Fruit fly (Drosophila melanogaster) whole organism, embryonic: Measurements from ENCODE around the gene lectin-37Da.

Experiments used
- Asciz ChIP-seq: fragments of 200-800 bp; sonication (Bioruptor generic); optimal IDR thresholded peaks from 2 replicates; lab custom pipeline; 2017; ENCODE audit warnings: missing biosample characterization, mild to moderate bottlenecking, missing genetic modification characterization, missing genetic modification reagents
- Atf3 ChIP-seq: fragments of 200-800 bp; sonication (Bioruptor generic); optimal IDR thresholded peaks from 3 replicates; lab custom pipeline; 2016; ENCODE audit warnings: missing biosample characterization, missing genetic modification characterization
- CG10979 ChIP-seq: fragments of 200-800 bp; sonication (Bioruptor generic); optimal IDR thresholded peaks from 2 replicates; lab custom pipeline; 2018; ENCODE audit warnings: missing biosample characterization, mild to moderate bottlenecking, missing genetic modification characterization, moderate library complexity
- CG11504 ChIP-seq: fragments of 200-800 bp; sonication (Bioruptor generic); optimal IDR thresholded peaks from 3 replicates; lab custom pipeline; 2019; ENCODE audit warnings: missing biosample characterization, mild to moderate bottlenecking, missing genetic modification characterization, moderate library complexity
- CG14014 ChIP-seq: fragments of 200-800 bp; sonication (Bioruptor generic); IDR thresholded peaks from 2 replicates; pipeline ENCODE4 v1.3.6; 2022; ENCODE audit warnings: missing biosample characterization, missing genetic modification characterization
- CG14441 ChIP-seq: fragments of 200-800 bp; sonication (Bioruptor generic); IDR thresholded peaks from 2 replicates; pipeline ENCODE4 v1.3.6; 2022; ENCODE audit warnings: missing biosample characterization, missing genetic modification characterization
- CG15514 ChIP-seq: fragments of 200-800 bp; sonication (Bioruptor generic); optimal IDR thresholded peaks from 3 replicates; lab custom pipeline; 2017; ENCODE audit warnings: missing biosample characterization, missing genetic modification characterization, mild to moderate bottlenecking, moderate library complexity, missing genetic modification reagents
- CG15696 ChIP-seq: fragments of 200-800 bp; sonication (Bioruptor generic); optimal IDR thresholded peaks from 2 replicates; lab custom pipeline; 2019; ENCODE audit warnings: missing biosample characterization, mild to moderate bottlenecking, missing genetic modification characterization, moderate library complexity
- CG17802 ChIP-seq: fragments of 200-800 bp; sonication (Bioruptor generic); optimal IDR thresholded peaks from 2 replicates; lab custom pipeline; 2018; ENCODE audit warnings: missing biosample characterization, mild to moderate bottlenecking, missing genetic modification characterization, moderate library complexity
- CG17829 ChIP-seq: fragments of 200-800 bp; optimal IDR thresholded peaks from 2 replicates; lab custom pipeline; 2019; ENCODE audit warnings: missing biosample characterization, mild to moderate bottlenecking, missing genetic modification characterization, moderate library complexity
- CG18476 ChIP-seq: fragments of 200-800 bp; sonication (Bioruptor generic); optimal IDR thresholded peaks from 2 replicates; lab custom pipeline; 2016; ENCODE audit warnings: missing biosample characterization, mild to moderate bottlenecking, missing genetic modification characterization
- CG18619 ChIP-seq: fragments of 200-800 bp; sonication (Bioruptor generic); optimal IDR thresholded peaks from 3 replicates; lab custom pipeline; 2017; ENCODE audit warnings: missing biosample characterization, mild to moderate bottlenecking, missing genetic modification characterization
- CG5953 ChIP-seq: fragments of 200-800 bp; sonication (Bioruptor generic); IDR thresholded peaks from 2 replicates; pipeline ENCODE4 v1.3.6; 2022; ENCODE audit warnings: missing biosample characterization, missing genetic modification characterization
- CG6254 ChIP-seq: fragments of 200-800 bp; sonication (Bioruptor generic); optimal IDR thresholded peaks from 3 replicates; lab custom pipeline; 2017; ENCODE audit warnings: mild to moderate bottlenecking, missing biosample characterization, missing genetic modification reagents, missing genetic modification characterization
- CG6683 ChIP-seq: fragments of 200-800 bp; sonication (Bioruptor generic); optimal IDR thresholded peaks from 2 replicates; lab custom pipeline; 2017; ENCODE audit warnings: missing biosample characterization, mild to moderate bottlenecking, missing genetic modification characterization, missing genetic modification reagents
- CG8089 ChIP-seq: fragments of 200-800 bp; sonication (Bioruptor generic); optimal IDR thresholded peaks from 3 replicates; lab custom pipeline; 2016; ENCODE audit warnings: missing biosample characterization, missing genetic modification characterization
- CG9817 ChIP-seq: fragments of 200-800 bp; sonication (Bioruptor generic); optimal IDR thresholded peaks from 2 replicates; lab custom pipeline; 2018; ENCODE audit warnings: missing biosample characterization, mild to moderate bottlenecking, missing genetic modification characterization, moderate library complexity
- CoRest ChIP-seq: fragments of 200-800 bp; sonication (Bioruptor generic); optimal IDR thresholded peaks from 3 replicates; lab custom pipeline; 2018; ENCODE audit warnings: missing biosample characterization, mild to moderate bottlenecking, missing genetic modification characterization, moderate library complexity
- Elba2 ChIP-seq: fragments of 200-800 bp; sonication (Bioruptor generic); optimal IDR thresholded peaks from 3 replicates; lab custom pipeline; 2016; ENCODE audit warnings: missing biosample characterization, missing genetic modification characterization
- Hand ChIP-seq: fragments of 200-800 bp; sonication (Bioruptor generic); optimal IDR thresholded peaks from 2 replicates; lab custom pipeline; 2017; ENCODE audit warnings: mild to moderate bottlenecking, missing biosample characterization, missing genetic modification reagents, missing genetic modification characterization
- Hey ChIP-seq: fragments of 200-800 bp; sonication (Bioruptor generic); optimal IDR thresholded peaks from 3 replicates; lab custom pipeline; 2018; ENCODE audit warnings: missing biosample characterization, mild to moderate bottlenecking, missing genetic modification characterization
- Hmr ChIP-seq: fragments of 200-800 bp; sonication (Bioruptor generic); optimal IDR thresholded peaks from 3 replicates; lab custom pipeline; 2017; ENCODE audit warnings: mild to moderate bottlenecking, missing biosample characterization, missing genetic modification reagents, missing genetic modification characterization
- Hsf ChIP-seq: fragments of 200-800 bp; sonication (Bioruptor generic); optimal IDR thresholded peaks from 3 replicates; lab custom pipeline; 2016; ENCODE audit warnings: missing biosample characterization, missing genetic modification characterization
- MTF-1 ChIP-seq: fragments of 200-800 bp; sonication (Bioruptor generic); optimal IDR thresholded peaks from 2 replicates; lab custom pipeline; 2018; ENCODE audit warnings: missing biosample characterization, mild to moderate bottlenecking, missing genetic modification characterization, borderline replicate concordance
- Rfx ChIP-seq: fragments of 200-800 bp; sonication (Bioruptor generic); IDR thresholded peaks from 2 replicates; pipeline ENCODE4 v1.3.6; 2022; ENCODE audit warnings: missing biosample characterization, missing genetic modification characterization
- Sry-β ChIP-seq: fragments of 200-800 bp; sonication (Bioruptor generic); optimal IDR thresholded peaks from 2 replicates; lab custom pipeline; 2018; ENCODE audit warnings: missing biosample characterization, mild to moderate bottlenecking, missing genetic modification characterization, moderate library complexity
- Ssrp ChIP-seq: fragments of 200-800 bp; sonication (Bioruptor generic); optimal IDR thresholded peaks from 2 replicates; lab custom pipeline; 2018; ENCODE audit warnings: missing biosample characterization, mild to moderate bottlenecking, missing genetic modification characterization, moderate library complexity
- Trl ChIP-seq, 3 experiments: fragments of >200 bp in 2 of 3; fragments of 200-800 bp in 1 of 3; sonication (Bioruptor generic) in 1 of 3; optimal IDR thresholded peaks; 2 replicates in 1 of 3; 3 replicates in 2 of 3; lab custom pipeline; 2016 to 2017; ENCODE audit warnings: missing biosample characterization in 1 of 3, missing genetic modification characterization in 1 of 3
- ap ChIP-seq: fragments of 200-800 bp; sonication (Bioruptor generic); IDR thresholded peaks from 2 replicates; pipeline ENCODE4 v1.3.6; 2022; ENCODE audit warnings: missing biosample characterization, missing genetic modification characterization
- bcd ChIP-seq: fragments of 200-800 bp; sonication (Bioruptor generic); optimal IDR thresholded peaks from 2 replicates; lab custom pipeline; 2017; ENCODE audit warnings: missing biosample characterization, mild to moderate bottlenecking, missing genetic modification characterization
- bigmax ChIP-seq: fragments of 200-800 bp; sonication (Bioruptor generic); optimal IDR thresholded peaks from 2 replicates; lab custom pipeline; 2018; ENCODE audit warnings: missing biosample characterization, mild to moderate bottlenecking, missing genetic modification characterization
- btn ChIP-seq: fragments of 200-800 bp; sonication (Bioruptor generic); optimal IDR thresholded peaks from 2 replicates; lab custom pipeline; 2016; ENCODE audit warnings: missing biosample characterization, missing genetic modification characterization
- chif ChIP-seq, 2 experiments: fragments of 200-800 bp; sonication (Bioruptor generic); optimal IDR thresholded peaks; 3 replicates each; lab custom pipeline; 2016; ENCODE audit warnings: missing biosample characterization in 2 of 2, missing genetic modification characterization in 2 of 2
- corto ChIP-seq: fragments of 200-800 bp; sonication (Bioruptor generic); optimal IDR thresholded peaks from 2 replicates; lab custom pipeline; 2016; ENCODE audit warnings: missing biosample characterization, mild to moderate bottlenecking, missing genetic modification characterization, moderate library complexity
- crp ChIP-seq, 2 experiments: fragments of 200-800 bp; sonication (Bioruptor generic); optimal IDR thresholded peaks; 2 replicates in 1 of 2; 3 replicates in 1 of 2; lab custom pipeline; 2017; ENCODE audit warnings: missing biosample characterization in 2 of 2, missing genetic modification characterization in 2 of 2, mild to moderate bottlenecking in 1 of 2, moderate library complexity in 1 of 2
- eve ChIP-seq, 2 experiments: fragments of >200 bp; optimal IDR thresholded peaks; 2 replicates each; lab custom pipeline; 2017; ENCODE audit warnings: missing biosample characterization in 2 of 2, missing genetic modification characterization in 2 of 2
- exex ChIP-seq: fragments of 200-800 bp; sonication (Bioruptor generic); optimal IDR thresholded peaks from 4 replicates; lab custom pipeline; 2018; ENCODE audit warnings: missing biosample characterization, mild to moderate bottlenecking, missing genetic modification characterization, moderate library complexity
- gsb-n ChIP-seq: fragments of 200-800 bp; sonication (Bioruptor generic); optimal IDR thresholded peaks from 3 replicates; lab custom pipeline; 2018; ENCODE audit warnings: missing biosample characterization, mild to moderate bottlenecking, missing genetic modification characterization
- gt ChIP-seq: fragments of 200-800 bp; sonication (Bioruptor generic); IDR thresholded peaks from 2 replicates; pipeline ENCODE4 v1.3.6; 2022; ENCODE audit warnings: missing biosample characterization, missing genetic modification characterization
- klu ChIP-seq: fragments of 200-800 bp; sonication (Bioruptor generic); IDR thresholded peaks from 2 replicates; pipeline ENCODE4 v1.3.6; 2022; ENCODE audit warnings: missing biosample characterization, missing genetic modification characterization
- nerfin-2 ChIP-seq: fragments of 200-800 bp; sonication (Bioruptor generic); IDR thresholded peaks from 2 replicates; pipeline ENCODE4 v1.3.6; 2022; ENCODE audit warnings: missing biosample characterization, missing genetic modification characterization; ENCODE audit not compliant: partially characterized antibody
- pan ChIP-seq, 4 experiments: fragments of >200 bp in 3 of 4; fragments of 200-800 bp in 1 of 4; sonication (Bioruptor generic) in 1 of 4; optimal IDR thresholded peaks in 3 of 4; IDR thresholded peaks in 1 of 4; 2 replicates each; pipeline versions ENCODE4 v1.3.6 to Lab custom; 2017 to 2022; ENCODE audit warnings: missing biosample characterization in 2 of 4, missing genetic modification characterization in 2 of 4, mixed read lengths in 1 of 4
- sens ChIP-seq: fragments of 200-800 bp; sonication (Bioruptor generic); peaks from one replicate; lab custom pipeline; 2016; ENCODE audit warnings: missing biosample characterization, missing genetic modification characterization
- slp2 ChIP-seq: fragments of 200-800 bp; sonication (Bioruptor generic); optimal IDR thresholded peaks from 2 replicates; lab custom pipeline; 2016; ENCODE audit warnings: missing biosample characterization, missing genetic modification characterization
- ssp ChIP-seq: fragments of 200-800 bp; sonication (Bioruptor generic); IDR thresholded peaks from 2 replicates; pipeline ENCODE4 v1.3.6; 2022; ENCODE audit warnings: missing biosample characterization, missing genetic modification characterization
- wor ChIP-seq: fragments of 200-800 bp; sonication (Bioruptor generic); IDR thresholded peaks from 2 replicates; pipeline ENCODE4 v1.3.6; 2022; ENCODE audit warnings: missing biosample characterization, missing genetic modification characterization
- zen ChIP-seq: fragments of 200-800 bp; sonication (Bioruptor generic); optimal IDR thresholded peaks from 3 replicates; lab custom pipeline; 2018; ENCODE audit warnings: missing biosample characterization, mild to moderate bottlenecking, missing genetic modification characterization, moderate library complexity
- zfh2 ChIP-seq: fragments of 200-800 bp; sonication (Bioruptor generic); optimal IDR thresholded peaks from 2 replicates; lab custom pipeline; 2016; ENCODE audit warnings: missing biosample characterization, missing genetic modification characterization

The lectin-37Da gene

dm6 chr2L:19397617-19398316, 20.4 kb upstream of the lectin-37Da start (continued):
- TF ChIP-seq crp (GFP tag; optimal IDR thresholded peaks at IDR 0.05; lab: Kevin White, UChicago) (no peak), CG6683 (no peak), CG6254 (GFP tag; lab: Kevin White, UChicago) (peak; percentile 3), slp2 (GFP tag; lab: Kevin White, UChicago) (no peak), pan (optimal IDR thresholded peaks at IDR 0.05; lab: Kevin White, UChicago) (no peak), pan (GFP tag; optimal IDR thresholded peaks at IDR 0.05 in 1 of 2, IDR thresholded peaks at IDR 0.05 in 1 of 2) (peak in 1 of 2 experiments; percentile 30), eve (GFP tag; optimal IDR thresholded peaks at IDR 0.05; lab: Kevin White, UChicago) (peak in 1 of 2 experiments; percentile 79), ssp (GFP tag; lab: Robert Waterston, UW) (no peak), CG14441 (GFP tag; lab: Robert Waterston, UW) (no peak), CG9817 (no peak), gsb-n (tag; lab: Kevin White, UChicago) (no peak), Hmr (GFP tag; lab: Kevin White, UChicago) (peak; percentile 49), CG18476 (GFP tag; lab: Kevin White, UChicago) (no peak), CG17829 (tag; lab: Kevin White, UChicago) (no peak), Hey (tag; lab: Kevin White, UChicago) (no peak), nerfin-2 (no peak), wor (no peak), Asciz (GFP tag; lab: Kevin White, UChicago) (no peak), Sry-β (no peak), Hsf (GFP tag; lab: Kevin White, UChicago) (no peak), CoRest (tag; lab: Kevin White, UChicago) (peak; percentile 37), ap (GFP tag; lab: Robert Waterston, UW) (no peak), Elba2 (GFP tag; lab: Kevin White, UChicago) (no peak), klu (GFP tag; lab: Robert Waterston, UW) (no peak), bigmax (no peak), CG15696 (tag; lab: Kevin White, UChicago) (no peak), CG5953 (GFP tag; lab: Robert Waterston, UW) (no peak), Trl (optimal IDR thresholded peaks at IDR 0.05; lab: Kevin White, UChicago) (peak; percentile 78 to 81), Trl (GFP tag; optimal IDR thresholded peaks at IDR 0.05; lab: Kevin White, UChicago) (no peak), chif (GFP tag; optimal IDR thresholded peaks at IDR 0.05; lab: Kevin White, UChicago) (no peak), CG11504 (tag; lab: Kevin White, UChicago) (peak; percentile 64), zen (tag; lab: Kevin White, UChicago) (no peak), sens (GFP tag; lab: Kevin White, UChicago) (peak; percentile 44), bcd (GFP tag; lab: Kevin White, UChicago) (peak; percentile 5), Rfx (GFP tag; lab: Robert Waterston, UW) (no peak), btn (no peak), MTF-1 (GFP tag; lab: Kevin White, UChicago) (no peak), Hand (GFP tag; lab: Kevin White, UChicago) (no peak), Ssrp (tag; lab: Kevin White, UChicago) (no peak), CG17802 (tag; lab: Kevin White, UChicago) (no peak), CG10979 (no peak), corto (GFP tag; lab: Kevin White, UChicago) (no peak), Atf3 (GFP tag; lab: Kevin White, UChicago) (no peak), CG18619 (no peak), CG15514 (GFP tag; lab: Kevin White, UChicago) (peak; percentile 10), zfh2 (GFP tag; lab: Kevin White, UChicago) (peak; percentile 43), exex (tag; lab: Kevin White, UChicago) (no peak), CG14014 (GFP tag; lab: Robert Waterston, UW) (no peak), gt (GFP tag; lab: Robert Waterston, UW) (no peak), CG8089 (GFP tag; lab: Kevin White, UChicago) (no peak)
